Worm (Caenorhabditis elegans) whole organism, midembryonic: ENCODE results near the gene F38A1.13.

Experiments used
- cog-1 ChIP-seq: sonication (generic microtip); optimal IDR thresholded peaks from 2 replicates; lab custom pipeline; 2016; ENCODE audit warnings: missing genetic modification characterization, missing compliant biosample characterization
- flt-1 ChIP-seq: fragments of 200-800 bp; sonication (Bioruptor generic); IDR thresholded peaks from 2 replicates; pipeline ENCODE4 v1.3.6; 2022; ENCODE audit warnings: missing genetic modification characterization, missing compliant biosample characterization
- med-1 ChIP-seq: sonication (generic microtip); optimal IDR thresholded peaks from 2 replicates; lab custom pipeline; 2017; ENCODE audit warnings: missing genetic modification characterization, mild to moderate bottlenecking, missing compliant biosample characterization, antibody characterized with exemption, missing genetic modification reagents; ENCODE audit not compliant: insufficient read depth
- tab-1 ChIP-seq: fragments of 200-800 bp; sonication (Bioruptor generic); IDR thresholded peaks from 2 replicates; pipeline ENCODE4 v1.3.6; 2022; ENCODE audit warnings: missing genetic modification characterization, missing compliant biosample characterization

- TF ChIP-seq cog-1 (no peak), tab-1 (no peak), med-1 (no peak), flt-1 (GFP tag; lab: Robert Waterston, UW) (no peak)
Observed at ce11 chrIV:1232419-1233145, 32.4 kb upstream of the F38A1.13 start.
